Fruit fly (Drosophila melanogaster) whole organism, pupa: ENCODE measurements around the gene CG4297.

ENCODE experiments used
- CG10348 ChIP-seq: fragments of 200-800 bp; sonication (Bioruptor generic); IDR thresholded peaks from 2 replicates; pipeline ENCODE4 v1.3.6; 2022; ENCODE audit warnings: missing biosample characterization, missing genetic modification characterization
- CG12605 ChIP-seq: fragments of 200-800 bp; sonication (Bioruptor generic); IDR thresholded peaks from 2 replicates; pipeline ENCODE4 v1.3.6; 2022; ENCODE audit warnings: missing biosample characterization, missing genetic modification characterization
- CG13204 ChIP-seq: fragments of 200-800 bp; sonication (Bioruptor generic); optimal IDR thresholded peaks from 2 replicates; lab custom pipeline; 2018; ENCODE audit warnings: missing biosample characterization, mild to moderate bottlenecking, missing genetic modification characterization, moderate library complexity
- CG14655 ChIP-seq: fragments of 200-800 bp; sonication (Bioruptor generic); optimal IDR thresholded peaks from 3 replicates; lab custom pipeline; 2017; ENCODE audit warnings: mild to moderate bottlenecking, missing biosample characterization, missing genetic modification reagents, missing genetic modification characterization
- CG15710 ChIP-seq: fragments of 200-800 bp; sonication (Bioruptor generic); optimal IDR thresholded peaks from 2 replicates; lab custom pipeline; 2018; ENCODE audit warnings: missing biosample characterization, mild to moderate bottlenecking, missing genetic modification characterization, moderate library complexity
- CG17806 ChIP-seq: fragments of 200-800 bp; sonication (Bioruptor generic); optimal IDR thresholded peaks from 2 replicates; lab custom pipeline; 2018; ENCODE audit warnings: missing biosample characterization, mild to moderate bottlenecking, missing genetic modification characterization, moderate library complexity
- CG32121 ChIP-seq: fragments of 200-800 bp; sonication (Bioruptor generic); IDR thresholded peaks from 2 replicates; pipeline ENCODE4 v1.3.6; 2022; ENCODE audit warnings: missing biosample characterization, missing genetic modification characterization
- CG34367 ChIP-seq: fragments of 200-800 bp; sonication (Bioruptor generic); optimal IDR thresholded peaks from 2 replicates; lab custom pipeline; 2018; ENCODE audit warnings: missing biosample characterization, mild to moderate bottlenecking, missing genetic modification characterization
- CG4496 ChIP-seq: fragments of 200-800 bp; sonication (Bioruptor generic); IDR thresholded peaks from 3 replicates; pipeline ENCODE4 v1.3.6; 2022; ENCODE audit warnings: missing biosample characterization, missing genetic modification characterization
- CG8159 ChIP-seq: fragments of 200-800 bp; sonication (Bioruptor generic); optimal IDR thresholded peaks from 3 replicates; lab custom pipeline; 2018; ENCODE audit warnings: missing biosample characterization, mild to moderate bottlenecking, missing genetic modification characterization, moderate library complexity
- CG8301 ChIP-seq: fragments of 200-800 bp; sonication (Bioruptor generic); optimal IDR thresholded peaks from 2 replicates; lab custom pipeline; 2018; ENCODE audit warnings: missing biosample characterization, mild to moderate bottlenecking, missing genetic modification characterization
- CG9948 ChIP-seq: fragments of 200-800 bp; sonication (Bioruptor generic); optimal IDR thresholded peaks from 2 replicates; lab custom pipeline; 2018; ENCODE audit warnings: missing biosample characterization, mild to moderate bottlenecking, missing genetic modification characterization, moderate library complexity
- D1 ChIP-seq: fragments of 200-800 bp; sonication (Bioruptor generic); optimal IDR thresholded peaks from 2 replicates; lab custom pipeline; 2018; ENCODE audit warnings: missing biosample characterization, mild to moderate bottlenecking, missing genetic modification characterization, moderate library complexity
- EcR ChIP-seq: fragments of 200-800 bp; sonication (Bioruptor generic); optimal IDR thresholded peaks from 3 replicates; lab custom pipeline; 2019; ENCODE audit warnings: missing biosample characterization, missing genetic modification characterization, mild to moderate bottlenecking, moderate library complexity, missing genetic modification reagents
- Ets98B ChIP-seq: fragments of 200-800 bp; sonication (Bioruptor generic); IDR thresholded peaks from 2 replicates; pipeline ENCODE4 v1.3.6; 2022; ENCODE audit warnings: missing biosample characterization, missing genetic modification characterization
- Pif1A ChIP-seq: fragments of 200-800 bp; sonication (Bioruptor generic); optimal IDR thresholded peaks from 3 replicates; lab custom pipeline; 2016; ENCODE audit warnings: missing biosample characterization, missing genetic modification characterization
- Pif1B ChIP-seq: fragments of 200-800 bp; sonication (Bioruptor generic); optimal IDR thresholded peaks from 3 replicates; lab custom pipeline; 2016; ENCODE audit warnings: missing biosample characterization, missing genetic modification characterization
- Snoo ChIP-seq: fragments of 200-800 bp; sonication (Bioruptor generic); optimal IDR thresholded peaks from 3 replicates; lab custom pipeline; 2017; ENCODE audit warnings: missing biosample characterization, mild to moderate bottlenecking, missing genetic modification characterization, inconsistent platforms
- fd96Ca ChIP-seq: fragments of 200-800 bp; sonication (Bioruptor generic); IDR thresholded peaks from 3 replicates; pipeline ENCODE4 v1.3.6; 2022; ENCODE audit warnings: missing biosample characterization, missing genetic modification characterization
- gl ChIP-seq: fragments of 200-800 bp; sonication (Bioruptor generic); optimal IDR thresholded peaks from 2 replicates; lab custom pipeline; 2018; ENCODE audit warnings: missing biosample characterization, mild to moderate bottlenecking, missing genetic modification characterization
- rn ChIP-seq: fragments of 200-800 bp; sonication (Bioruptor generic); IDR thresholded peaks from 2 replicates; pipeline ENCODE4 v1.3.6; 2022; ENCODE audit warnings: missing biosample characterization, missing genetic modification characterization

CG4297 gene

DNA sequence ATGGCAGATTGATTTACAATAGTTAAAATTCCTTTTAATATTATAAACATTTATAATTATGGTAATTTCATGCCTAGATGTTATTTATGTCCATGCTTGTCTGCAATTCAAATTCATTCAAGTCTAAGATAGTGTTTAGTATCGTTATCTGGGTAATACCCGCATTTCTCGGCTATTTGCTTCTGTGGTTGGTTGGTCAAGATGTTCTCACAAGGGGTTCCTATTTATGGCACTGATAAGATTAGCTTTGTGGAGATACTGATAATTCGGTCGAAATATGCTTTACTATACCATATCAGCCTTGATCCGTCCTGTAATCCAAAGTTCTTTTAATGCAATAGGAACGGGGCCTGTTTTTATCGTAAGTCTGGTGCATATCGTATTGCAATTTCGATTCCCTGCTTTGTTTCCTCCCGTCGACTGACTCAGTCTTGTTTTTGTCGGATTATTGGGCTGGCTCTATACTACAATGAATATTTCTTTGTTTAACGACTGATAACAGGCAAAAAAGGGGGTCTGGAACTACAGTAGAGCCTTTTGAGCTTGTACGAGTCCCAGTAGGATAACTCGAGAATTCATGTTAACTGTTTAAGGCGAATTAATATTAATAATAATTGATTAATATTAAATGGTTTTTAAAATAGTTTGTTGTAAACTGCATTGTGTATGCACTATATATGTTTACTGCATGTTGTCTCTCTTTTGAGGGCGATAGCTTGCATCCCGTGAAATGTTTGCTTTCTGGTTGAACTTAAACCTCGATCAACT lies 20.1 kb downstream of the CG4297 start:
- peak; percentile 71 for TF ChIP-seq CG32121 (GFP tag; lab: Robert Waterston, UW)
- TF ChIP-seq CG17806 (tag; lab: Kevin White, UChicago), result peak; percentile 53
- TF ChIP-seq CG14655 (GFP tag; lab: Kevin White, UChicago), result no peak
- TF ChIP-seq CG9948, result peak; percentile 15
- TF ChIP-seq Ets98B (GFP tag; lab: Robert Waterston, UW), result peak; percentile 60; the same call in 1 of the 2 replicates
- TF ChIP-seq Pif1B (GFP tag; lab: Kevin White, UChicago), result peak; percentile 40
- peak; percentile 60 for TF ChIP-seq CG8159 (tag; lab: Kevin White, UChicago)
- peak; percentile 35 for TF ChIP-seq EcR (GFP tag; lab: Kevin White, UChicago)
- peak; percentile 44 for TF ChIP-seq CG15710 (tag; lab: Kevin White, UChicago)
- peak; percentile 55; the same call in 2 of the 3 replicates for TF ChIP-seq CG4496 (GFP tag; lab: Robert Waterston, UW)
- TF ChIP-seq CG13204 (GFP tag; lab: Kevin White, UChicago), result no peak
- no peak for TF ChIP-seq gl (tag; lab: Kevin White, UChicago)

DNA sequence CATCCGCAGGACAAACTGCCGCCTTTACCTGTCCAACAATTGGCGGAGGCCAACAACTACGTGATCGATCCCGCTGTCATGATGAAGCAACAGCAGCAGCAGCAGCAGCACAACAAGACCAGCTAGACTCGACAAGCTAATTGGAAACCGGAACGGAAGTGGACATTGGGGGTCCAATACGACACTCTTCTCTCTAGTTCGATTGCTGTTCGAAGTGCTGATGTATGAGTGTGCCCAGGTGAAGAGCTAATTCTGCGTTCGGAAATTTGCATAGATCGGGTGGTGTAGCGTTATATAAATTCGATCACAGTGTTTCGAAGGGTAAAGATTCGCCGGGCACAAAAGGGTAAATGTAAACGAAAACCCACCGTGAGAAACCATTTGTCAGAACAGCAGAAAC lies 24.9 kb downstream of the CG4297 start:
- TF ChIP-seq CG12605 (GFP tag; lab: Robert Waterston, UW), result no peak

DNA sequence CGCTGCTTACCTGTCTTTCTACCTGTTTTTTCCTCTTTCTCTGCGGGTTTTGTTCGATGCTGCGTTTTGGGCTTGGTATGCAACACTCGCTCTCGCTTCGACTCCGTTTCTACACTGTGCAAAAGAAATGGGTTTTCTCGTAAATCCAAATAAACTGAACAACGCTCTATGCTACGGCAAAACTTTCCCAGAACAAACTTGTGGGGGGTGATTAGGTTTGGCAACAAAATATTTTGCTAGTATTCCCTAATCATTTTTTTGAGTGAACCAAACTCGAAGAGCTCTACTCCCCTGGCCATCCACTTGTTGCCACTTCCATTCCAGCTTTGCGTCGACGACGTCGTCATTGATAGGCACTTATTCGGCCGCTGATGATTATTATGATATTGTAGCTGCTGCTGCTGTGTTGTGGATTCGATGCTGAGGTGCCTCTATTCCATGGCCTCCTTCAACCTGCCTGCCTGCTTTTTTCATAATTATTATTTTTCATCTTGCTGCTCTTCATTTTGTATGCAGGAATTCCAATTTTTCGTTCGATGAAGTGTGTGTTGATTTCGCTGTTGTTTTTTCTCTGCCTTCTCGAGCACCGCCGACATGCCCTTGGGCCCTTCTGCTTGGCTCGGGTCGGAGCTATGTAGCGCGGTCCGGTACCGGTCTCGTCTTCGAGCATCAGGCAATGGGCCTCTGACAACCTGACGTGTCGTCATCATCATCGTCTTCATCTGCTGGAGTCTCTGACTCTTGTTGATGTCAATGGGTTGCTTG lies 29.9 kb downstream of the CG4297 start:
- TF ChIP-seq Pif1A (peak; percentile 98), CG15710 (tag; lab: Kevin White, UChicago) (peak; percentile 96), CG32121 (GFP tag; lab: Robert Waterston, UW) (peak; percentile 89), CG12605 (GFP tag; lab: Robert Waterston, UW) (peak; percentile 92), gl (tag; lab: Kevin White, UChicago) (peak; percentile 93), Ets98B (GFP tag; lab: Robert Waterston, UW) (peak; percentile 96), EcR (GFP tag; lab: Kevin White, UChicago) (peak; percentile 65), CG8159 (tag; lab: Kevin White, UChicago) (peak; percentile 95), CG10348 (GFP tag; lab: Robert Waterston, UW) (0 out of 2 replicates have a peak, but pooled peaks have one; percentile 36), CG14655 (GFP tag; lab: Kevin White, UChicago) (peak; percentile 93), CG13204 (GFP tag; lab: Kevin White, UChicago) (peak; percentile 89), Pif1B (GFP tag; lab: Kevin White, UChicago) (peak; percentile 97), fd96Ca (GFP tag; lab: Robert Waterston, UW) (peak; percentile 96), CG9948 (peak; percentile 94), CG34367 (tag; lab: Kevin White, UChicago) (peak; percentile 95), CG17806 (tag; lab: Kevin White, UChicago) (peak; percentile 96), CG8301 (tag; lab: Kevin White, UChicago) (peak; percentile 92), Snoo (tag; lab: Kevin White, UChicago) (peak; percentile 95), rn (GFP tag; lab: Robert Waterston, UW) (peak; percentile 90), CG4496 (GFP tag; lab: Robert Waterston, UW) (peak; percentile 96), D1 (tag; lab: Kevin White, UChicago) (no peak)
- TF ChIP-seq, all 21 proteins: peak for 20

DNA sequence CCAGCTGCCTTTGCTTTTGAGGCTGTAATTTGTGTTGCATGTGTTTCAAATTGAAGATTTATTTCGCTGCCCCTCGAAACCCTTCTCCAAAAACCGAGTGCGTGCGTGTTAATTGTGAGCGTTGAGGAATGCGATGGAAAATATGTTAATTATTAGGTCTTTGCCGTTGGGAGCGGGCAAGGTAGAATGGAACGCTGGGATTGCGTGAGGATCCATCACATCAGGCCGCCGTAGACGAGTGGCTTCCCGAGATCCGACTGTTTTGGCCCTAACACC lies 30.6 kb downstream of the CG4297 start:
- TF ChIP-seq CG32121 (GFP tag; lab: Robert Waterston, UW), result no peak
- no peak for TF ChIP-seq fd96Ca (GFP tag; lab: Robert Waterston, UW)
- TF ChIP-seq D1 (tag; lab: Kevin White, UChicago), result no peak
- no peak for TF ChIP-seq CG12605 (GFP tag; lab: Robert Waterston, UW)
- no peak for TF ChIP-seq rn (GFP tag; lab: Robert Waterston, UW)
- no peak for TF ChIP-seq Pif1B (GFP tag; lab: Kevin White, UChicago)
- no peak for TF ChIP-seq CG34367 (tag; lab: Kevin White, UChicago)
- no peak for TF ChIP-seq CG9948
- no peak for TF ChIP-seq Ets98B (GFP tag; lab: Robert Waterston, UW)
- no peak for TF ChIP-seq Pif1A

DNA sequence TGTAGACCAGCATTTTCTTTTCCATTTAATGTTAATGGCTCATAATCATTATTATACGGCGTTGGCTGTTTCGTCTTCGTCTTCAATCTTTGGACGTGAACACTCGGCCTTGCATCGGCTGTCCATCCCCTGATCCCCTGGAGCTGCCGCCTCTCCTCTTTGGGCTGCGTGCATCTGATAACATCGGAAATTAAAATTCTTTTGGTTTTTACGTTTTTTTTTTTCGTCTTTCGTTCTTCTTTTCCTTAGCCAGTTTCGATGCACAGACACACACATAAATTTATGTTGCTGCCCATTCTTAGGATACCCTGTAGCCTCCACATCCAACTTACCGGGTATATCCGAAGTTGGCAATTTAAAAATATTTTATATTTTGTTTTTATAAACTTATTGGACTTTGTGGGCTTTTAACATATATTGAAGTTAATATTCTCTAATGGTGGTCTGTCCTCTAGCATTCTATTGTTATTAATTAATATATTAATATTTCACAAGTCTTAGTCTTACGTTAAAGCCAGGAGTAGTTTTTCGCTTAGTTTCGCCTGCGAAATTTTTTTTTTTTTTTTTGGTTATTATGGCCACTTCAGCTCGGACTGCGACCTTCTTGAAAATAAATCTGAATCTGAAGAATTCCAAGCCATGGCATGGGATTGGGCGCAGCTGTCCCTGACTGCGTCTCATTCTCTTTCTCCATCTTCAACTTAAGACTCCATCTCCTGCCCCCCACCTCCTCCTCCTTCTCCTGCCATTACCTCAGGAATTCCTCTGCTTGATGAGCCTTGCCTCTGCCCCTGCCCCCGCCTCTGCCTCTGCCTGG lies 31.2 kb downstream of the CG4297 start:
- TF ChIP-seq CG9948 (peak; percentile 95), CG13204 (GFP tag; lab: Kevin White, UChicago) (peak; percentile 73), Pif1A (peak; percentile 83), CG15710 (tag; lab: Kevin White, UChicago) (peak; percentile 92), Snoo (tag; lab: Kevin White, UChicago) (peak; percentile 90), Pif1B (GFP tag; lab: Kevin White, UChicago) (peak; percentile 87), CG8159 (tag; lab: Kevin White, UChicago) (peak; percentile 94), gl (tag; lab: Kevin White, UChicago) (peak; percentile 53), CG14655 (GFP tag; lab: Kevin White, UChicago) (peak; percentile 89), CG32121 (GFP tag; lab: Robert Waterston, UW) (no peak), CG10348 (GFP tag; lab: Robert Waterston, UW) (no peak), CG34367 (tag; lab: Kevin White, UChicago) (peak; percentile 86), rn (GFP tag; lab: Robert Waterston, UW) (no peak), D1 (tag; lab: Kevin White, UChicago) (peak; percentile 90), CG17806 (tag; lab: Kevin White, UChicago) (peak; percentile 90), CG8301 (tag; lab: Kevin White, UChicago) (peak; percentile 72), CG12605 (GFP tag; lab: Robert Waterston, UW) (peak; percentile 20; the same call in 1 of the 2 replicates), Ets98B (GFP tag; lab: Robert Waterston, UW) (no peak)
